Fruit fly (Drosophila melanogaster): ENCODE results near the gene CG6813.

The CG6813 gene

dm6 chr3R:11617363-11617762, 9.1 kb downstream of the CG6813 start (continued):
- TF ChIP-seq insv (GFP tag; optimal IDR thresholded peaks at IDR 0.05) (no peak), Stat92E (GFP tag; optimal IDR thresholded peaks at IDR 0.05) (no peak), CG4282 (GFP tag; optimal IDR thresholded peaks at IDR 0.05) (no peak), pb (GFP tag; optimal IDR thresholded peaks at IDR 0.05) (no peak), slbo (GFP tag; IDR thresholded peaks at IDR 0.05) (no peak), Dek (tag; optimal IDR thresholded peaks at IDR 0.05) (no peak), CG17186 (GFP tag; optimal IDR thresholded peaks at IDR 0.05) (no peak), CG14441 (GFP tag; IDR thresholded peaks at IDR 0.05) (no peak), maf-S (GFP tag; optimal IDR thresholded peaks at IDR 0.05) (no peak), CG4404 (GFP tag; IDR thresholded peaks at IDR 0.05) (no peak), CG7928 (GFP tag; optimal IDR thresholded peaks at IDR 0.05) (no peak), Usf (GFP tag; optimal IDR thresholded peaks at IDR 0.05) (no peak), Sry-β (GFP tag; optimal IDR thresholded peaks at IDR 0.05) (no peak), CG12769 (tag; optimal IDR thresholded peaks at IDR 0.05) (no peak), hth (optimal IDR thresholded peaks at IDR 0.05) (no peak), CG18262 (tag; optimal IDR thresholded peaks at IDR 0.05) (peak; percentile 73), gce (GFP tag; IDR thresholded peaks at IDR 0.05) (no peak), Vsx1 (GFP tag; optimal IDR thresholded peaks at IDR 0.05) (no peak), aop (GFP tag; IDR thresholded peaks at IDR 0.05) (no peak), gro (GFP tag; optimal IDR thresholded peaks at IDR 0.05) (no peak), CG30020 (tag; optimal IDR thresholded peaks at IDR 0.05) (peak; percentile 10), CG32772 (GFP tag; IDR thresholded peaks at IDR 0.05) (no peak), Sin3A (optimal IDR thresholded peaks at IDR 0.05) (no peak), CG10209 (GFP tag; optimal IDR thresholded peaks at IDR 0.05) (peak; percentile 22), D (optimal IDR thresholded peaks at IDR 0.05) (no peak), D (GFP tag; optimal IDR thresholded peaks at IDR 0.05) (peak; percentile 17), bigmax (GFP tag; optimal IDR thresholded peaks at IDR 0.05) (no peak), CG11723 (GFP tag; optimal IDR thresholded peaks at IDR 0.05) (no peak), Dll (GFP tag; IDR thresholded peaks at IDR 0.05; ENCODE audit: partially characterized antibody) (no peak), emc (GFP tag; optimal IDR thresholded peaks at IDR 0.05) (no peak), pum (GFP tag; optimal IDR thresholded peaks at IDR 0.05) (peak; percentile 2), CG9932 (GFP tag; IDR thresholded peaks at IDR 0.05) (no peak), CG10267 (tag; optimal IDR thresholded peaks at IDR 0.05) (peak; percentile 52), CG4707 (GFP tag; optimal IDR thresholded peaks at IDR 0.05) (no peak), cad (GFP tag; optimal IDR thresholded peaks at IDR 0.05) (no peak), Dref (GFP tag; IDR thresholded peaks at IDR 0.05) (no peak), tup (GFP tag; optimal IDR thresholded peaks at IDR 0.05) (no peak), CG12071 (GFP tag; optimal IDR thresholded peaks at IDR 0.05) (no peak), zen2 (GFP tag; IDR thresholded peaks at IDR 0.05; ENCODE audit: partially characterized antibody) (no peak), Opbp (GFP tag; IDR thresholded peaks at IDR 0.05; ENCODE audit: partially characterized antibody) (no peak), pho (GFP tag; optimal IDR thresholded peaks at IDR 0.05) (no peak), ci (GFP tag; IDR thresholded peaks at IDR 0.05) (no peak; the same call in 2 of the 3 replicates), scrt (GFP tag; optimal IDR thresholded peaks at IDR 0.05) (no peak), CG8290 (GFP tag; optimal IDR thresholded peaks at IDR 0.05) (no peak), CG8290 (tag; optimal IDR thresholded peaks at IDR 0.05) (no peak), inv (GFP tag; IDR thresholded peaks at IDR 0.05; ENCODE audit: partially characterized antibody) (no peak), CG15514 (GFP tag; optimal IDR thresholded peaks at IDR 0.05) (no peak), cas (GFP tag; IDR thresholded peaks at IDR 0.05) (no peak), toy (GFP tag; IDR thresholded peaks at IDR 0.05) (no peak), prd (optimal IDR thresholded peaks at IDR 0.05) (no peak), prd (GFP tag; IDR thresholded peaks at IDR 0.05) (peak; percentile 7; the same call in 1 of the 3 replicates), MESR4 (GFP tag; optimal IDR thresholded peaks at IDR 0.05) (no peak), CG7357 (GFP tag; IDR thresholded peaks at IDR 0.05) (peak; percentile 40; the same call in 1 of the 3 replicates)

All from whole organism, embryonic.